Fruit fly (Drosophila melanogaster): ENCODE measurements around the gene CG15561.

Gene CG15561

dm6 chr3R:31215830-31216229 lies at the start of gene CG15561:
CG15561 (minus strand) TSS chr3R:31215942.
- TF ChIP-seq Mnt (GFP tag; optimal IDR thresholded peaks at IDR 0.05) (peak; percentile 100), CG14711 (tag; optimal IDR thresholded peaks at IDR 0.05) (peak; percentile 34), CG7101 (tag; optimal IDR thresholded peaks at IDR 0.05) (peak; percentile 46), CG33017 (tag; optimal IDR thresholded peaks at IDR 0.05) (no peak), Crg-1 (GFP tag; optimal IDR thresholded peaks at IDR 0.05) (peak; percentile 60), tj (GFP tag; optimal IDR thresholded peaks at IDR 0.05) (peak; percentile 21), bab1 (GFP tag; optimal IDR thresholded peaks at IDR 0.05) (peak; percentile 86), pad (GFP tag; optimal IDR thresholded peaks at IDR 0.05) (peak; percentile 39), CG1620 (GFP tag; optimal IDR thresholded peaks at IDR 0.05) (peak; percentile 23), CG5204 (GFP tag; optimal IDR thresholded peaks at IDR 0.05) (no peak), cic (GFP tag; optimal IDR thresholded peaks at IDR 0.05) (peak; percentile 28)

- TF ChIP-seq CG11617 (GFP tag; optimal IDR thresholded peaks at IDR 0.05) (no peak), CG33017 (tag; optimal IDR thresholded peaks at IDR 0.05) (no peak), tj (GFP tag; optimal IDR thresholded peaks at IDR 0.05) (no peak), pad (GFP tag; optimal IDR thresholded peaks at IDR 0.05) (no peak), toe (GFP tag; optimal IDR thresholded peaks at IDR 0.05) (no peak), Mnt (GFP tag; optimal IDR thresholded peaks at IDR 0.05) (no peak), bab1 (GFP tag; optimal IDR thresholded peaks at IDR 0.05) (no peak), Crg-1 (GFP tag; optimal IDR thresholded peaks at IDR 0.05) (no peak), Clk (GFP tag; optimal IDR thresholded peaks at IDR 0.05) (no peak), CG12768 (GFP tag; optimal IDR thresholded peaks at IDR 0.05) (no peak), kay (GFP tag; ENCODE audit: borderline replicate concordance) (no peak)
These were observed 49.7 kb upstream of the CG15561 start, which contains the start of gene ppk24 for dm6 chr3R:31265430-31265829. ppk24 (plus strand) TSS chr3R:31265730.

- TF ChIP-seq ovo (GFP tag; optimal IDR thresholded peaks at IDR 0.05), result no peak
- no peak for TF ChIP-seq CG14711 (tag; optimal IDR thresholded peaks at IDR 0.05)
- no peak for TF ChIP-seq Crg-1 (GFP tag; optimal IDR thresholded peaks at IDR 0.05)
- no peak for TF ChIP-seq toe (GFP tag; optimal IDR thresholded peaks at IDR 0.05)
- TF ChIP-seq cic (GFP tag; optimal IDR thresholded peaks at IDR 0.05), result no peak
- TF ChIP-seq CG1620 (GFP tag; optimal IDR thresholded peaks at IDR 0.05), result no peak
- no peak for TF ChIP-seq CG33017 (tag; optimal IDR thresholded peaks at IDR 0.05)
These were observed 48.2 kb upstream of the CG15561 start for dm6 chr3R:31263934-31264333.

- no peak for TF ChIP-seq Clk (GFP tag; optimal IDR thresholded peaks at IDR 0.05)
- TF ChIP-seq bab1 (GFP tag; optimal IDR thresholded peaks at IDR 0.05), result no peak
- TF ChIP-seq CG5204 (GFP tag; optimal IDR thresholded peaks at IDR 0.05), result no peak
- no peak for TF ChIP-seq cic (GFP tag; optimal IDR thresholded peaks at IDR 0.05)
- no peak for TF ChIP-seq kay (GFP tag; ENCODE audit: borderline replicate concordance)
- TF ChIP-seq cnc (optimal IDR thresholded peaks at IDR 0.05), result no peak
- no peak for TF ChIP-seq ovo (GFP tag; optimal IDR thresholded peaks at IDR 0.05)
- no peak for TF ChIP-seq CG7101 (tag; optimal IDR thresholded peaks at IDR 0.05)
- TF ChIP-seq CG14711 (tag; optimal IDR thresholded peaks at IDR 0.05), result no peak
- no peak for TF ChIP-seq CG1620 (GFP tag; optimal IDR thresholded peaks at IDR 0.05)
- no peak for TF ChIP-seq CG11617 (GFP tag; optimal IDR thresholded peaks at IDR 0.05)
- TF ChIP-seq CG33017 (tag; optimal IDR thresholded peaks at IDR 0.05), result no peak
- no peak for TF ChIP-seq Crg-1 (GFP tag; optimal IDR thresholded peaks at IDR 0.05)
- no peak for TF ChIP-seq Mnt (GFP tag; optimal IDR thresholded peaks at IDR 0.05)
- no peak for TF ChIP-seq pad (GFP tag; optimal IDR thresholded peaks at IDR 0.05)
- no peak for TF ChIP-seq tj (GFP tag; optimal IDR thresholded peaks at IDR 0.05)
- no peak for TF ChIP-seq Hr96 (GFP tag; optimal IDR thresholded peaks at IDR 0.05)
These were observed 46.6 kb upstream of the CG15561 start, which contains the start of gene CAH5 for dm6 chr3R:31262298-31262697. CAH5 (plus strand) TSS chr3R:31262598.

- TF ChIP-seq ovo (GFP tag; optimal IDR thresholded peaks at IDR 0.05), result no peak
- TF ChIP-seq CG14711 (tag; optimal IDR thresholded peaks at IDR 0.05), result no peak
- no peak for TF ChIP-seq pad (GFP tag; optimal IDR thresholded peaks at IDR 0.05)
- TF ChIP-seq bab1 (GFP tag; optimal IDR thresholded peaks at IDR 0.05), result no peak
- TF ChIP-seq CG7045 (GFP tag; optimal IDR thresholded peaks at IDR 0.05), result no peak
- no peak for TF ChIP-seq CG1620 (GFP tag; optimal IDR thresholded peaks at IDR 0.05)
- no peak for TF ChIP-seq Mnt (GFP tag; optimal IDR thresholded peaks at IDR 0.05)
- no peak for TF ChIP-seq cic (GFP tag; optimal IDR thresholded peaks at IDR 0.05)
- TF ChIP-seq Clk (GFP tag; optimal IDR thresholded peaks at IDR 0.05), result no peak
- no peak for TF ChIP-seq CG11617 (GFP tag; optimal IDR thresholded peaks at IDR 0.05)
These were observed 44.2 kb upstream of the CG15561 start, which contains the start of gene CAH16 for dm6 chr3R:31259947-31260346. CAH16 (plus strand) TSS chr3R:31260247.

- no peak for TF ChIP-seq tj (GFP tag; optimal IDR thresholded peaks at IDR 0.05)
- TF ChIP-seq Mnt (GFP tag; optimal IDR thresholded peaks at IDR 0.05), result no peak
- TF ChIP-seq pad (GFP tag; optimal IDR thresholded peaks at IDR 0.05), result no peak
- no peak for TF ChIP-seq CG33017 (tag; optimal IDR thresholded peaks at IDR 0.05)
- TF ChIP-seq CG12768 (GFP tag; optimal IDR thresholded peaks at IDR 0.05), result no peak
- TF ChIP-seq ovo (GFP tag; optimal IDR thresholded peaks at IDR 0.05), result no peak
- no peak for TF ChIP-seq kay (GFP tag; ENCODE audit: borderline replicate concordance)
- TF ChIP-seq Hr96 (GFP tag; optimal IDR thresholded peaks at IDR 0.05), result no peak
- TF ChIP-seq bab1 (GFP tag; optimal IDR thresholded peaks at IDR 0.05), result no peak
- no peak for TF ChIP-seq Crg-1 (GFP tag; optimal IDR thresholded peaks at IDR 0.05)
- TF ChIP-seq CG14711 (tag; optimal IDR thresholded peaks at IDR 0.05), result no peak
- TF ChIP-seq CG11617 (GFP tag; optimal IDR thresholded peaks at IDR 0.05), result no peak
- no peak for TF ChIP-seq Clk (GFP tag; optimal IDR thresholded peaks at IDR 0.05)
- no peak for TF ChIP-seq cnc (optimal IDR thresholded peaks at IDR 0.05)
- no peak for TF ChIP-seq CG5204 (GFP tag; optimal IDR thresholded peaks at IDR 0.05)
- no peak for TF ChIP-seq CG7045 (GFP tag; optimal IDR thresholded peaks at IDR 0.05)
- TF ChIP-seq CG1620 (GFP tag; optimal IDR thresholded peaks at IDR 0.05), result no peak
- no peak for TF ChIP-seq cic (GFP tag; optimal IDR thresholded peaks at IDR 0.05)
These were observed 41.6 kb upstream of the CG15561 start, which contains the start of gene CAH6 for dm6 chr3R:31257299-31257698. CAH6 (plus strand) TSS chr3R:31257599.

Data from whole organism, adult.